Worm (Caenorhabditis elegans) whole organism, L3 larva: ENCODE measurements around the gene F43E2.11.

Experiments used
- ZK546.5 ChIP-seq: sonication (generic microtip); optimal IDR thresholded peaks from 2 replicates; lab custom pipeline; 2017; ENCODE audit warnings: missing biosample characterization, missing genetic modification characterization
- elt-3 ChIP-seq, 3 experiments: fragments of 150-350 bp in 1 of 3; sonication (generic microtip) in 2 of 3; optimal IDR thresholded peaks; 2 replicates in 2 of 3; 4 replicates in 1 of 3; lab custom pipeline; 2014 to 2017; ENCODE audit warnings: missing biosample characterization in 3 of 3, missing genetic modification characterization in 3 of 3
- hmg-11 ChIP-seq: sonication (generic microtip); optimal IDR thresholded peaks from 2 replicates; lab custom pipeline; 2016; ENCODE audit warnings: missing genetic modification characterization, missing compliant biosample characterization
- nfya-1 ChIP-seq: sonication (generic microtip); optimal IDR thresholded peaks from 2 replicates; lab custom pipeline; 2017; ENCODE audit warnings: missing genetic modification characterization, mild to moderate bottlenecking, missing compliant biosample characterization, antibody characterized with exemption, moderate library complexity; ENCODE audit not compliant: insufficient read depth
- nhr-12 ChIP-seq: fragments of 150-350 bp; optimal IDR thresholded peaks from 2 replicates; lab custom pipeline; 2014; ENCODE audit warnings: missing biosample characterization, missing genetic modification characterization
- nhr-237 ChIP-seq: fragments of 150-350 bp; optimal IDR thresholded peaks from 2 replicates; lab custom pipeline; 2014; ENCODE audit warnings: missing biosample characterization, missing genetic modification characterization
- nhr-77 ChIP-seq: fragments of 150-350 bp; optimal IDR thresholded peaks from 2 replicates; lab custom pipeline; 2014; ENCODE audit warnings: missing biosample characterization, missing genetic modification characterization
- pqm-1 ChIP-seq: fragments of 150-350 bp; optimal IDR thresholded peaks from 2 replicates; lab custom pipeline; 2017; ENCODE audit warnings: missing biosample characterization, missing genetic modification characterization, inconsistent platforms

ce11 chrII:7411930-7412329 lies 41.8 kb upstream of the F43E2.11 start, which contains the start of gene K02A2.5:
- TF ChIP-seq ZK546.5 (tag; lab: Kevin White, UChicago) (no peak), nhr-237 (tag; lab: Kevin White, UChicago) (no peak), elt-3 (tag; optimal IDR thresholded peaks at IDR 0.05; lab: Kevin White, UChicago) (no peak), nhr-12 (tag; lab: Kevin White, UChicago) (no peak), hmg-11 (tag; lab: Kevin White, UChicago) (no peak), nfya-1 (tag; lab: Kevin White, UChicago) (no peak), nhr-77 (no peak), pqm-1 (tag; lab: Kevin White, UChicago) (no peak)
